Fruit fly (Drosophila melanogaster) whole organism, embryonic: ENCODE data around the gene CG7006.
A peak's percentile ranks its signal among the peaks of the same experiment; 100 is the strongest.

Source experiments
- CG12299 ChIP-seq: fragments of 200-800 bp; sonication (Bioruptor generic); optimal IDR thresholded peaks from 2 replicates; lab custom pipeline; 2018; ENCODE audit warnings: missing biosample characterization, mild to moderate bottlenecking, missing genetic modification characterization
- CG14965 ChIP-seq: fragments of 200-800 bp; sonication (Bioruptor generic); optimal IDR thresholded peaks from 2 replicates; lab custom pipeline; 2016; ENCODE audit warnings: missing biosample characterization, missing genetic modification characterization, borderline replicate concordance
- CG17361 ChIP-seq: fragments of 200-800 bp; sonication (Bioruptor generic); IDR thresholded peaks from 3 replicates; pipeline ENCODE4 v1.3.6; 2022; ENCODE audit warnings: missing biosample characterization, missing genetic modification characterization
- CG2129 ChIP-seq: fragments of 200-800 bp; sonication (Bioruptor generic); IDR thresholded peaks from 2 replicates; pipeline ENCODE4 v1.3.6; 2022; ENCODE audit warnings: missing biosample characterization, missing genetic modification characterization; ENCODE audit not compliant: partially characterized antibody
- CG33557 ChIP-seq: fragments of 200-800 bp; sonication (Bioruptor generic); optimal IDR thresholded peaks from 2 replicates; lab custom pipeline; 2019; ENCODE audit warnings: missing biosample characterization, mild to moderate bottlenecking, missing genetic modification characterization, moderate library complexity
- CG3847 ChIP-seq: fragments of 200-800 bp; sonication (Bioruptor generic); IDR thresholded peaks from 2 replicates; pipeline ENCODE4 v1.3.6; 2022; ENCODE audit warnings: missing biosample characterization, missing genetic modification characterization
- CG3995 ChIP-seq: fragments of 200-800 bp; sonication (Bioruptor generic); optimal IDR thresholded peaks from 3 replicates; lab custom pipeline; 2016; ENCODE audit warnings: missing biosample characterization, missing genetic modification characterization
- CG4820 ChIP-seq: fragments of 200-800 bp; sonication (Bioruptor generic); optimal IDR thresholded peaks from 3 replicates; lab custom pipeline; 2016; ENCODE audit warnings: missing biosample characterization, missing genetic modification characterization
- CG5245 ChIP-seq: fragments of 200-800 bp; sonication (Bioruptor generic); optimal IDR thresholded peaks from 3 replicates; lab custom pipeline; 2016; ENCODE audit warnings: missing biosample characterization, missing genetic modification characterization
- CG6654 ChIP-seq: fragments of 200-800 bp; sonication (Bioruptor generic); optimal IDR thresholded peaks from 2 replicates; lab custom pipeline; 2017; ENCODE audit warnings: missing biosample characterization, mild to moderate bottlenecking, missing genetic modification characterization
- CG8765 ChIP-seq: fragments of 200-800 bp; sonication (Bioruptor generic); IDR thresholded peaks from 2 replicates; pipeline ENCODE4 v1.3.6; 2022; ENCODE audit warnings: missing biosample characterization, missing genetic modification characterization
- CkIIα-i1 ChIP-seq: fragments of 200-800 bp; sonication (Bioruptor generic); IDR thresholded peaks from 2 replicates; pipeline ENCODE4 v1.3.6; 2022; ENCODE audit warnings: missing biosample characterization, missing genetic modification characterization
- Dll ChIP-seq: fragments of 200-800 bp; sonication (Bioruptor generic); IDR thresholded peaks from 4 replicates; pipeline ENCODE4 v1.3.6; 2022; ENCODE audit warnings: missing biosample characterization, missing genetic modification characterization; ENCODE audit not compliant: partially characterized antibody
- Dref ChIP-seq: fragments of 200-800 bp; sonication (Bioruptor generic); IDR thresholded peaks from 2 replicates; pipeline ENCODE4 v1.3.6; 2022; ENCODE audit warnings: missing biosample characterization, missing genetic modification characterization
- Gug ChIP-seq: fragments of 200-800 bp; sonication (Bioruptor generic); IDR thresholded peaks from 4 replicates; pipeline ENCODE4 v1.3.6; 2022; ENCODE audit warnings: missing biosample characterization, missing genetic modification characterization
- HLH54F ChIP-seq: fragments of 200-800 bp; sonication (Bioruptor generic); optimal IDR thresholded peaks from 3 replicates; lab custom pipeline; 2016; ENCODE audit warnings: missing biosample characterization, missing genetic modification characterization
- HmgZ ChIP-seq: fragments of 200-800 bp; sonication (Bioruptor generic); optimal IDR thresholded peaks from 2 replicates; lab custom pipeline; 2018; ENCODE audit warnings: missing biosample characterization, mild to moderate bottlenecking, missing genetic modification characterization
- Hr3 ChIP-seq: fragments of 200-800 bp; sonication (Bioruptor generic); optimal IDR thresholded peaks from 3 replicates; lab custom pipeline; 2016; ENCODE audit warnings: missing biosample characterization, missing genetic modification characterization
- Myb ChIP-seq: fragments of 200-800 bp; sonication (Bioruptor generic); optimal IDR thresholded peaks from 2 replicates; lab custom pipeline; 2016; ENCODE audit warnings: missing biosample characterization, missing genetic modification characterization
- Sry-β ChIP-seq: fragments of 200-800 bp; sonication (Bioruptor generic); optimal IDR thresholded peaks from 2 replicates; lab custom pipeline; 2018; ENCODE audit warnings: missing biosample characterization, mild to moderate bottlenecking, missing genetic modification characterization, moderate library complexity
- TFAM ChIP-seq: fragments of 200-800 bp; sonication (Bioruptor generic); optimal IDR thresholded peaks from 2 replicates; lab custom pipeline; 2017; ENCODE audit warnings: missing biosample characterization, missing genetic modification characterization, inconsistent platforms
- Xbp1 ChIP-seq: fragments of 200-800 bp; sonication (Bioruptor generic); optimal IDR thresholded peaks from 3 replicates; lab custom pipeline; 2016; ENCODE audit warnings: missing biosample characterization, mild to moderate bottlenecking, missing genetic modification characterization
- ase ChIP-seq: fragments of 200-800 bp; sonication (Bioruptor generic); IDR thresholded peaks from 3 replicates; pipeline ENCODE4 v1.3.6; 2022; ENCODE audit warnings: missing biosample characterization, missing genetic modification characterization
- bbx ChIP-seq: fragments of 200-800 bp; sonication (Bioruptor generic); IDR thresholded peaks from 2 replicates; pipeline ENCODE4 v1.3.6; 2022; ENCODE audit warnings: missing biosample characterization, missing genetic modification characterization; ENCODE audit not compliant: partially characterized antibody
- bsh ChIP-seq, 2 experiments: fragments of 200-800 bp; sonication (Bioruptor generic); optimal IDR thresholded peaks; 2 replicates each; lab custom pipeline; 2017 to 2018; ENCODE audit warnings: mild to moderate bottlenecking in 2 of 2, missing biosample characterization in 2 of 2, missing genetic modification characterization in 2 of 2, moderate library complexity in 1 of 2
- corto ChIP-seq: fragments of 200-800 bp; sonication (Bioruptor generic); optimal IDR thresholded peaks from 2 replicates; lab custom pipeline; 2016; ENCODE audit warnings: missing biosample characterization, mild to moderate bottlenecking, missing genetic modification characterization, moderate library complexity
- crp ChIP-seq, 2 experiments: fragments of 200-800 bp; sonication (Bioruptor generic); optimal IDR thresholded peaks; 2 replicates in 1 of 2; 3 replicates in 1 of 2; lab custom pipeline; 2017; ENCODE audit warnings: missing biosample characterization in 2 of 2, missing genetic modification characterization in 2 of 2, mild to moderate bottlenecking in 1 of 2, moderate library complexity in 1 of 2
- exex ChIP-seq: fragments of 200-800 bp; sonication (Bioruptor generic); optimal IDR thresholded peaks from 4 replicates; lab custom pipeline; 2018; ENCODE audit warnings: missing biosample characterization, mild to moderate bottlenecking, missing genetic modification characterization, moderate library complexity
- gro ChIP-seq: fragments of 200-800 bp; sonication (Bioruptor generic); optimal IDR thresholded peaks from 2 replicates; lab custom pipeline; 2016; ENCODE audit warnings: missing biosample characterization, missing genetic modification characterization
- hkb ChIP-seq, 2 experiments: fragments of 200-800 bp in 1 of 2; fragments of >200 bp in 1 of 2; sonication (Bioruptor generic) in 1 of 2; IDR thresholded peaks in 1 of 2; optimal IDR thresholded peaks in 1 of 2; 2 replicates each; pipeline versions ENCODE4 v1.3.6 to Lab custom; 2017 to 2022; ENCODE audit warnings: missing biosample characterization in 1 of 2, missing genetic modification characterization in 1 of 2
- insv ChIP-seq, 2 experiments: fragments of 200-800 bp; sonication (Bioruptor generic); optimal IDR thresholded peaks; 3 replicates each; lab custom pipeline; 2016 to 2018; ENCODE audit warnings: missing biosample characterization in 2 of 2, missing genetic modification characterization in 2 of 2
- ken ChIP-seq: fragments of 200-800 bp; sonication (Bioruptor generic); IDR thresholded peaks from 3 replicates; pipeline ENCODE4 v1.3.6; 2022; ENCODE audit warnings: missing biosample characterization, missing genetic modification characterization
- lab ChIP-seq: fragments of 200-800 bp; sonication (Bioruptor generic); optimal IDR thresholded peaks from 3 replicates; lab custom pipeline; 2017; ENCODE audit warnings: missing biosample characterization, missing genetic modification characterization, mild to moderate bottlenecking, moderate library complexity, missing genetic modification reagents
- mld ChIP-seq: fragments of 200-800 bp; sonication (Bioruptor generic); IDR thresholded peaks from 3 replicates; pipeline ENCODE4 v1.3.6; 2022; ENCODE audit warnings: missing biosample characterization, missing genetic modification characterization; ENCODE audit not compliant: partially characterized antibody
- nerfin-2 ChIP-seq: fragments of 200-800 bp; sonication (Bioruptor generic); IDR thresholded peaks from 2 replicates; pipeline ENCODE4 v1.3.6; 2022; ENCODE audit warnings: missing biosample characterization, missing genetic modification characterization; ENCODE audit not compliant: partially characterized antibody
- pfk ChIP-seq: fragments of 200-800 bp; sonication (Bioruptor generic); optimal IDR thresholded peaks from 2 replicates; lab custom pipeline; 2018; ENCODE audit warnings: missing biosample characterization, mild to moderate bottlenecking, missing genetic modification characterization, moderate library complexity
- pnt ChIP-seq: fragments of 200-800 bp; sonication (Bioruptor generic); optimal IDR thresholded peaks from 3 replicates; lab custom pipeline; 2016; ENCODE audit warnings: missing biosample characterization, missing genetic modification characterization
- sc ChIP-seq, 3 experiments: fragments of >200 bp in 2 of 3; fragments of 200-800 bp in 1 of 3; sonication (Bioruptor generic) in 1 of 3; optimal IDR thresholded peaks; 2 replicates in 2 of 3; 3 replicates in 1 of 3; lab custom pipeline; 2017; ENCODE audit warnings: mild to moderate bottlenecking in 1 of 3, missing biosample characterization in 1 of 3, missing genetic modification characterization in 1 of 3, missing genetic modification reagents in 1 of 3
- so ChIP-seq: fragments of 200-800 bp; sonication (Bioruptor generic); IDR thresholded peaks from 3 replicates; pipeline ENCODE4 v1.3.6; 2022; ENCODE audit warnings: missing biosample characterization, missing genetic modification characterization
- stc ChIP-seq: fragments of 200-800 bp; sonication (Bioruptor generic); IDR thresholded peaks from 2 replicates; pipeline ENCODE4 v1.3.6; 2022; ENCODE audit warnings: missing biosample characterization, missing genetic modification characterization
- trh ChIP-seq: fragments of 200-800 bp; sonication (Bioruptor generic); optimal IDR thresholded peaks from 2 replicates; lab custom pipeline; 2016; ENCODE audit warnings: missing biosample characterization, missing genetic modification characterization
- unc-4 ChIP-seq: fragments of 200-800 bp; sonication (Bioruptor generic); IDR thresholded peaks from 2 replicates; pipeline ENCODE4 v1.3.6; 2022; ENCODE audit warnings: missing biosample characterization, missing genetic modification characterization; ENCODE audit not compliant: partially characterized antibody
- unpg ChIP-seq: fragments of 200-800 bp; sonication (Bioruptor generic); optimal IDR thresholded peaks from 3 replicates; lab custom pipeline; 2018; ENCODE audit warnings: missing biosample characterization, mild to moderate bottlenecking, missing genetic modification characterization, moderate library complexity
- vnd ChIP-seq: fragments of 200-800 bp; sonication (Bioruptor generic); IDR thresholded peaks from 3 replicates; pipeline ENCODE4 v1.3.6; 2022; ENCODE audit warnings: missing biosample characterization, missing genetic modification characterization; ENCODE audit not compliant: partially characterized antibody
- wdn ChIP-seq: fragments of 200-800 bp; sonication (Bioruptor generic); IDR thresholded peaks from 2 replicates; pipeline ENCODE4 v1.3.6; 2022; ENCODE audit warnings: missing biosample characterization, missing genetic modification characterization
- z ChIP-seq: fragments of 200-800 bp; sonication (Bioruptor generic); IDR thresholded peaks from 3 replicates; pipeline ENCODE4 v1.3.6; 2022; ENCODE audit warnings: missing biosample characterization, missing genetic modification characterization

CG7006 gene

dm6 chr3R:24875939-24876842, 25.8 kb downstream of the CG7006 start, which contains the start of gene CG3744 (continued):
- TF ChIP-seq Dref (GFP tag; lab: Robert Waterston, UW) (peak; percentile 52), CG5245 (GFP tag; lab: Kevin White, UChicago) (peak; percentile 82), ken (GFP tag; lab: Robert Waterston, UW) (peak; percentile 97), CG4820 (GFP tag; lab: Kevin White, UChicago) (peak; percentile 81), vnd (peak; percentile 94), pfk (peak; percentile 56), Hr3 (GFP tag; lab: Kevin White, UChicago) (peak; percentile 92), Dll (GFP tag; lab: Robert Waterston, UW) (peak; percentile 99), pnt (GFP tag; lab: Kevin White, UChicago) (peak; percentile 82), CG12299 (tag; lab: Kevin White, UChicago) (peak; percentile 86), bsh (GFP tag; optimal IDR thresholded peaks at IDR 0.05; lab: Kevin White, UChicago) (peak; percentile 7 to 86), CG14965 (GFP tag; lab: Kevin White, UChicago) (no peak), stc (GFP tag; lab: Robert Waterston, UW) (peak; percentile 85), wdn (GFP tag; lab: Robert Waterston, UW) (peak; percentile 94), ase (GFP tag; lab: Robert Waterston, UW) (peak; percentile 95), CkIIα-i1 (0 out of 2 replicates have a peak, but pooled peaks have one; percentile 52), hkb (optimal IDR thresholded peaks at IDR 0.05; lab: Kevin White, UChicago) (no peak), hkb (GFP tag; IDR thresholded peaks at IDR 0.05; lab: Robert Waterston, UW) (peak; percentile 89), CG2129 (GFP tag; lab: Robert Waterston, UW) (peak; percentile 94), HmgZ (peak; percentile 73), mld (GFP tag; lab: Robert Waterston, UW) (peak; percentile 84), corto (peak; percentile 44), HLH54F (GFP tag; lab: Kevin White, UChicago) (peak; percentile 82), unc-4 (peak; percentile 93), exex (no peak), CG8765 (peak; percentile 92), trh (peak; percentile 76), CG6654 (peak; percentile 57), Gug (GFP tag; lab: Robert Waterston, UW) (peak; percentile 98), CG3847 (GFP tag; lab: Robert Waterston, UW) (peak; percentile 96), unpg (GFP tag; lab: Kevin White, UChicago) (peak; percentile 90), z (GFP tag; lab: Robert Waterston, UW) (peak; percentile 38; the same call in 1 of the 3 replicates), CG3995 (peak; percentile 23), gro (GFP tag; lab: Kevin White, UChicago) (peak; percentile 57), TFAM (peak; percentile 19), insv (GFP tag; optimal IDR thresholded peaks at IDR 0.05; lab: Kevin White, UChicago) (peak in 1 of 2 experiments; percentile 67), crp (GFP tag; optimal IDR thresholded peaks at IDR 0.05; lab: Kevin White, UChicago) (no peak), Sry-β (GFP tag; lab: Kevin White, UChicago) (peak; percentile 56), CG17361 (GFP tag; lab: Robert Waterston, UW) (peak; percentile 92), so (GFP tag; lab: Robert Waterston, UW) (peak; percentile 94), Myb (peak; percentile 47), Xbp1 (GFP tag; lab: Kevin White, UChicago) (peak; percentile 94), nerfin-2 (GFP tag; lab: Robert Waterston, UW) (peak; percentile 65), CG33557 (GFP tag; lab: Kevin White, UChicago) (peak; percentile 78), bbx (GFP tag; lab: Robert Waterston, UW) (peak; percentile 95), sc (optimal IDR thresholded peaks at IDR 0.05; lab: Kevin White, UChicago) (no peak), sc (GFP tag; optimal IDR thresholded peaks at IDR 0.05; lab: Kevin White, UChicago) (peak; percentile 64), lab (GFP tag; lab: Kevin White, UChicago) (peak; percentile 94)
